Fruit fly (Drosophila melanogaster): ENCODE measurements around the gene AkhR.

DNA sequence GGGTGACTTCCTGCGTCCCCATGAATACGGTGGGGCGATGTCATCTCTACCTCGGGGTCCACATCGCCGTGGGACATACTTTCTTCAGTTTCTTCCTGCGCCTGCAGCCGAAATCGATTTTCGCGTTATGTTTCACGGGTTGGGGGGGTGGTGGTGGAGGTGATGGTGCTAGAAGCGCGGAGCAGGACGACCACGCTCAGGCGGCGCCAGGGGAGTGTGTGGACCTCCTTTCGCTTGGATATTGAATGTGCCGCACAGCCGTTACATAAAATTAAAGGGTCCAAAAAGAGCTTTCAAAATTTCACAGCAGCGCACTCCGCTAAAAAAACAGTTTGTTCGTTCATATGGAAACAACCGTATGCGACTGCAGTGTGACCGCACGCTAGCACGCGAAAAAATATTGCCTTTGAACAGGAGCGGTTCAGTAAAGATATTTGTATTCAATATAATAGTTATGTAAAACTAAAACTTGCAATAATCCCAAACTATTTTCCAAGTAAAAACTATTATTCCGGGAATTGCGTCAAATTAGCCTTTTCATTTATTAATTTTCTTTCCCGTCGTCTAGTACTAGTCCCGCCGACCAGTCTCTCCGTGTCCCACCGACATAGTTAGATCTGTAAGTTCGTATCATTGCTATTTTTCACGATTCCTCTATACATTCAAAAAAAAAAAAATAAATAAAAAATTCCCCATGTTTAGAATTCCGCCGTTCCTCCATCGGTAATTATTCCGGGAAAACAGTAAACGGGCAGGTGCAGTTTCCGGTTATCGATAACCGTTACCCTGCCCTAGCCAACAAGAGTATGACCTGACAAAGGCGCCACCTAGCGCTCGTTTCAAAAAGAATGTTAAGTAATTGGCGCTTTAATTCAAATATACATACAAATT is 31.7 kb downstream of the AkhR start, which contains the start of gene Nhe3:
- TF ChIP-seq Myc (optimal IDR thresholded peaks at IDR 0.05) (no peak), h (optimal IDR thresholded peaks at IDR 0.05) (no peak), Sin3A (optimal IDR thresholded peaks at IDR 0.05) (no peak), ttk (optimal IDR thresholded peaks at IDR 0.05) (no peak)
